Fruit fly (Drosophila melanogaster): ENCODE results near the gene ex.

ex gene

DNA sequence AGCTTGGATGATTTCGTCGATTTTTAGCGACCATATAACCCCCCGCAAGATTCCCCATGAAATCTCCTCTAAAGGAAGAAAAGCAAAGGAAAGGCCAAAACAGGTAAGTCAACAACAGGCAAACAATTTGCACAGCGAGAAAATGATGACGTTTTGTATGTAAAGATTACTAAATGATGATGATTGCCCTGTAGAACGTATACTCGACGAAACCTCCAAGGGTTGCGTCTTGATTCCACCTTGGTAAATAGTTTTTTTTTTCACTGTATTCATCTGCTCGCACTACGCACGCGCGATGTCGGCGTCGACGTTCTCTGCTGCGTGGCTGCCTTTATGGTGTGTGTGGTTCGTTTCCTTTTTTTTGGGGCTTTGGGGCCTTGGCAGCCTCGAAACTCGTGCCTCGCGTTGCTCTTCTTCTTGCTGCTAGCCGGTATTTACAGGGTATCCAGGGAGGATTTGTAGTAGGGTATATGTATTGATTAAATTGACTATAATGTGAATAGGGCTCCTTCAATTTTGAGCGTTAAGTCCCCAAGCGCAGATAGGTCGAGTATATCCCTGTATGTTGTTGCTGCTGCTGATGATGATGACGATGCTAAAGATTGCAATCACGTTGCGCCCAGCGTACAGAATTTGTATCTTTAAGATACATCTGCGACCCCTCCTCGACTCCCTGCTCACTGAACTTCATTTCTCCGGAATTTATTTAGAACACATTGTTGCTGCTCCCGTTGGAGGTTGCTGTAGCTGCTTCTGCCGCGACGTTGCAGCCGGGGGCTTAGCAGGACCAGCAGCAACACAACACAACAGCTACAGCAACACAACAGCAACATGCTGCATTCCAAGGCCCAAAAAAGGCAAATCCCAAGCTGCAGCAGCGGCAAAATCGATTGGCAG, 3.4 kb upstream of the ex start (continued):
- TF ChIP-seq CG11695 (GFP tag; IDR thresholded peaks at IDR 0.05) (no peak), salm (tag; optimal IDR thresholded peaks at IDR 0.05) (no peak), dpn (GFP tag; optimal IDR thresholded peaks at IDR 0.05) (no peak), CG12104 (GFP tag; optimal IDR thresholded peaks at IDR 0.05) (no peak), CG11085 (GFP tag; IDR thresholded peaks at IDR 0.05) (no peak), Sox102F (GFP tag; optimal IDR thresholded peaks at IDR 0.05) (peak; percentile 18), pnt (GFP tag; optimal IDR thresholded peaks at IDR 0.05) (no peak), CG13894 (tag; optimal IDR thresholded peaks at IDR 0.05) (no peak), CG12219 (GFP tag; optimal IDR thresholded peaks at IDR 0.05) (no peak), Mrtf (GFP tag; IDR thresholded peaks at IDR 0.05) (no peak), gsb (GFP tag; IDR thresholded peaks at IDR 0.05) (no peak), CG8359 (GFP tag; optimal IDR thresholded peaks at IDR 0.05; ENCODE audit: borderline replicate concordance) (no peak), zfh2 (GFP tag; optimal IDR thresholded peaks at IDR 0.05) (no peak), CG6813 (GFP tag; optimal IDR thresholded peaks at IDR 0.05) (peak; percentile 16), row (GFP tag; IDR thresholded peaks at IDR 0.05) (peak; percentile 55; the same call in 2 of the 3 replicates), Oaz (GFP tag; IDR thresholded peaks at IDR 0.05) (no peak), CG42726 (GFP tag; IDR thresholded peaks at IDR 0.05; ENCODE audit: partially characterized antibody) (no peak), CG14710 (tag; optimal IDR thresholded peaks at IDR 0.05) (peak; percentile 4), otp (GFP tag; IDR thresholded peaks at IDR 0.05) (no peak), CG34422 (GFP tag; IDR thresholded peaks at IDR 0.05) (no peak), CHES-1-like (GFP tag; optimal IDR thresholded peaks at IDR 0.05) (peak; percentile 27), CG4404 (GFP tag; IDR thresholded peaks at IDR 0.05) (no peak), ranshi (GFP tag; IDR thresholded peaks at IDR 0.05) (0 out of 2 replicates have a peak, but pooled peaks have one; percentile 6), CG1792 (GFP tag; optimal IDR thresholded peaks at IDR 0.05) (no peak), chm (GFP tag; IDR thresholded peaks at IDR 0.05) (peak; percentile 24; the same call in 1 of the 2 replicates), CG17568 (GFP tag; optimal IDR thresholded peaks at IDR 0.05) (no peak), CG15011 (GFP tag; optimal IDR thresholded peaks at IDR 0.05) (no peak), ftz-f1 (GFP tag; optimal IDR thresholded peaks at IDR 0.05) (no peak), HLH4C (GFP tag; IDR thresholded peaks at IDR 0.05; ENCODE audit: partially characterized antibody) (no peak), Sry-β (GFP tag; optimal IDR thresholded peaks at IDR 0.05) (no peak), CG13424 (tag; optimal IDR thresholded peaks at IDR 0.05) (no peak), CG10366 (GFP tag; IDR thresholded peaks at IDR 0.05) (no peak), CG34376 (GFP tag; optimal IDR thresholded peaks at IDR 0.05) (no peak), sima (GFP tag; optimal IDR thresholded peaks at IDR 0.05) (no peak), stwl (tag; optimal IDR thresholded peaks at IDR 0.05) (no peak), CG2889 (GFP tag; IDR thresholded peaks at IDR 0.05) (no peak), ara (GFP tag; IDR thresholded peaks at IDR 0.05) (peak; percentile 60), Spps (tag; optimal IDR thresholded peaks at IDR 0.05) (no peak), HLH54F (GFP tag; optimal IDR thresholded peaks at IDR 0.05) (no peak), D19B (GFP tag; optimal IDR thresholded peaks at IDR 0.05) (no peak), CG8478 (optimal IDR thresholded peaks at IDR 0.05) (no peak), CG9727 (GFP tag; optimal IDR thresholded peaks at IDR 0.05) (peak; percentile 21), ATbp (GFP tag; optimal IDR thresholded peaks at IDR 0.05) (peak; percentile 28), ato (GFP tag; IDR thresholded peaks at IDR 0.05; ENCODE audit: partially characterized antibody) (no peak), CG10431 (GFP tag; optimal IDR thresholded peaks at IDR 0.05) (no peak), CG15479 (GFP tag; optimal IDR thresholded peaks at IDR 0.05) (no peak), luna (GFP tag; optimal IDR thresholded peaks at IDR 0.05) (no peak), lilli (GFP tag; optimal IDR thresholded peaks at IDR 0.05) (peak; percentile 6), gt (GFP tag; IDR thresholded peaks at IDR 0.05) (no peak), hth (optimal IDR thresholded peaks at IDR 0.05) (no peak)
